Fruit fly (Drosophila melanogaster) whole organism, embryonic: ENCODE results near the gene CG5435.

Experiments used
- Abd-B ChIP-seq: fragments of 200-800 bp; sonication (Bioruptor generic); optimal IDR thresholded peaks from 2 replicates; lab custom pipeline; 2018; ENCODE audit warnings: missing biosample characterization, mild to moderate bottlenecking, missing genetic modification characterization, moderate library complexity
- CG10431 ChIP-seq: fragments of 200-800 bp; sonication (Bioruptor generic); optimal IDR thresholded peaks from 3 replicates; lab custom pipeline; 2018; ENCODE audit warnings: missing biosample characterization, mild to moderate bottlenecking, missing genetic modification characterization
- CG12391 ChIP-seq: fragments of 200-800 bp; sonication (Bioruptor generic); optimal IDR thresholded peaks from 3 replicates; lab custom pipeline; 2018; ENCODE audit warnings: missing biosample characterization, mild to moderate bottlenecking, missing genetic modification characterization, moderate library complexity
- CG12659 ChIP-seq: fragments of 200-800 bp; sonication (Bioruptor generic); optimal IDR thresholded peaks from 3 replicates; lab custom pipeline; 2017; ENCODE audit warnings: mild to moderate bottlenecking, missing biosample characterization, missing genetic modification reagents, missing genetic modification characterization
- CG12769 ChIP-seq: fragments of 200-800 bp; sonication (Bioruptor generic); optimal IDR thresholded peaks from 2 replicates; lab custom pipeline; 2019; ENCODE audit warnings: missing biosample characterization, mild to moderate bottlenecking, missing genetic modification characterization, moderate library complexity
- CG13296 ChIP-seq: fragments of 200-800 bp; sonication (Bioruptor generic); optimal IDR thresholded peaks from 3 replicates; lab custom pipeline; 2018; ENCODE audit warnings: missing biosample characterization, mild to moderate bottlenecking, missing genetic modification characterization
- CG14441 ChIP-seq: fragments of 200-800 bp; sonication (Bioruptor generic); IDR thresholded peaks from 2 replicates; pipeline ENCODE4 v1.3.6; 2022; ENCODE audit warnings: missing biosample characterization, missing genetic modification characterization
- CG2116 ChIP-seq: fragments of 200-800 bp; sonication (Bioruptor generic); optimal IDR thresholded peaks from 3 replicates; lab custom pipeline; 2018; ENCODE audit warnings: missing biosample characterization, mild to moderate bottlenecking, missing genetic modification characterization
- CG3407 ChIP-seq: fragments of 200-800 bp; sonication (Bioruptor generic); optimal IDR thresholded peaks from 2 replicates; lab custom pipeline; 2018; ENCODE audit warnings: missing biosample characterization, mild to moderate bottlenecking, missing genetic modification characterization
- CG34376 ChIP-seq: fragments of 200-800 bp; sonication (Bioruptor generic); optimal IDR thresholded peaks from 2 replicates; lab custom pipeline; 2018; ENCODE audit warnings: missing biosample characterization, mild to moderate bottlenecking, missing genetic modification characterization
- CG4360 ChIP-seq: fragments of 200-800 bp; sonication (Bioruptor generic); IDR thresholded peaks from 2 replicates; pipeline ENCODE4 v1.3.6; 2022; ENCODE audit warnings: missing biosample characterization, missing genetic modification characterization
- CG4730 ChIP-seq: fragments of 200-800 bp; sonication (Bioruptor generic); IDR thresholded peaks from 2 replicates; pipeline ENCODE4 v1.3.6; 2022; ENCODE audit warnings: missing biosample characterization, missing genetic modification characterization
- CG7839 ChIP-seq: fragments of 200-800 bp; sonication (Bioruptor generic); optimal IDR thresholded peaks from 3 replicates; lab custom pipeline; 2018; ENCODE audit warnings: missing biosample characterization, mild to moderate bottlenecking, missing genetic modification characterization, moderate library complexity
- CG8089 ChIP-seq: fragments of 200-800 bp; sonication (Bioruptor generic); optimal IDR thresholded peaks from 3 replicates; lab custom pipeline; 2016; ENCODE audit warnings: missing biosample characterization, missing genetic modification characterization
- CHES-1-like ChIP-seq: fragments of 200-800 bp; sonication (Bioruptor generic); optimal IDR thresholded peaks from 2 replicates; lab custom pipeline; 2016; ENCODE audit warnings: missing biosample characterization, missing genetic modification characterization
- D19A ChIP-seq: fragments of 200-800 bp; optimal IDR thresholded peaks from 3 replicates; lab custom pipeline; 2019; ENCODE audit warnings: missing biosample characterization, mild to moderate bottlenecking, missing genetic modification characterization, moderate library complexity
- Deaf1 ChIP-seq: fragments of 200-800 bp; optimal IDR thresholded peaks from 3 replicates; lab custom pipeline; 2019; ENCODE audit warnings: missing biosample characterization, mild to moderate bottlenecking, missing genetic modification characterization, moderate library complexity
- Dfd ChIP-seq, 2 experiments: fragments of >200 bp; optimal IDR thresholded peaks; 2 replicates each; lab custom pipeline; 2017; ENCODE audit warnings: missing biosample characterization in 2 of 2, missing genetic modification characterization in 2 of 2
- Dip2 ChIP-seq: fragments of 200-800 bp; sonication (Bioruptor generic); IDR thresholded peaks from 2 replicates; pipeline ENCODE4 v1.3.6; 2022; ENCODE audit warnings: missing biosample characterization, missing genetic modification characterization
- Dll ChIP-seq: fragments of 200-800 bp; sonication (Bioruptor generic); IDR thresholded peaks from 4 replicates; pipeline ENCODE4 v1.3.6; 2022; ENCODE audit warnings: missing biosample characterization, missing genetic modification characterization; ENCODE audit not compliant: partially characterized antibody
- Dref ChIP-seq: fragments of 200-800 bp; sonication (Bioruptor generic); IDR thresholded peaks from 2 replicates; pipeline ENCODE4 v1.3.6; 2022; ENCODE audit warnings: missing biosample characterization, missing genetic modification characterization
- Fer1 ChIP-seq: fragments of 200-800 bp; sonication (Bioruptor generic); optimal IDR thresholded peaks from 2 replicates; lab custom pipeline; 2017; ENCODE audit warnings: missing biosample characterization, mild to moderate bottlenecking, missing genetic modification characterization
- HLH4C ChIP-seq: fragments of 200-800 bp; sonication (Bioruptor generic); IDR thresholded peaks from 3 replicates; pipeline ENCODE4 v1.3.6; 2022; ENCODE audit warnings: missing biosample characterization, missing genetic modification characterization; ENCODE audit not compliant: partially characterized antibody
- HmgZ ChIP-seq: fragments of 200-800 bp; sonication (Bioruptor generic); optimal IDR thresholded peaks from 2 replicates; lab custom pipeline; 2018; ENCODE audit warnings: missing biosample characterization, mild to moderate bottlenecking, missing genetic modification characterization
- Hmr ChIP-seq: fragments of 200-800 bp; sonication (Bioruptor generic); optimal IDR thresholded peaks from 3 replicates; lab custom pipeline; 2017; ENCODE audit warnings: mild to moderate bottlenecking, missing biosample characterization, missing genetic modification reagents, missing genetic modification characterization
- Lpt ChIP-seq: fragments of >200 bp; optimal IDR thresholded peaks from 2 replicates; lab custom pipeline; 2018; ENCODE audit warnings: missing biosample characterization, missing genetic modification characterization
- NC2α ChIP-seq: fragments of 200-800 bp; sonication (Bioruptor generic); optimal IDR thresholded peaks from 2 replicates; lab custom pipeline; 2016; ENCODE audit warnings: missing biosample characterization, missing genetic modification characterization
- Nf-YC ChIP-seq: fragments of 200-800 bp; optimal IDR thresholded peaks from 3 replicates; lab custom pipeline; 2019; ENCODE audit warnings: missing biosample characterization, mild to moderate bottlenecking, missing genetic modification characterization, moderate library complexity
- Pdp1 ChIP-seq, 2 experiments: fragments of 200-800 bp; sonication (Bioruptor generic); optimal IDR thresholded peaks; 3 replicates each; lab custom pipeline; 2016; ENCODE audit warnings: missing biosample characterization in 2 of 2, missing genetic modification characterization in 2 of 2, mild to moderate bottlenecking in 1 of 2, moderate library complexity in 1 of 2
- Scr ChIP-seq: fragments of 200-800 bp; sonication (Bioruptor generic); IDR thresholded peaks from 2 replicates; pipeline ENCODE4 v1.3.6; 2022; ENCODE audit warnings: missing biosample characterization, missing genetic modification characterization; ENCODE audit not compliant: partially characterized antibody
- Six4 ChIP-seq: fragments of 200-800 bp; sonication (Bioruptor generic); optimal IDR thresholded peaks from 2 replicates; lab custom pipeline; 2016; ENCODE audit warnings: missing biosample characterization, missing genetic modification characterization
- TFAM ChIP-seq: fragments of 200-800 bp; sonication (Bioruptor generic); optimal IDR thresholded peaks from 2 replicates; lab custom pipeline; 2017; ENCODE audit warnings: missing biosample characterization, missing genetic modification characterization, inconsistent platforms
- Xbp1 ChIP-seq: fragments of 200-800 bp; sonication (Bioruptor generic); optimal IDR thresholded peaks from 3 replicates; lab custom pipeline; 2016; ENCODE audit warnings: missing biosample characterization, mild to moderate bottlenecking, missing genetic modification characterization
- ara ChIP-seq: fragments of 200-800 bp; sonication (Bioruptor generic); IDR thresholded peaks from 2 replicates; pipeline ENCODE4 v1.3.6; 2022; ENCODE audit warnings: missing biosample characterization, missing genetic modification characterization
- cato ChIP-seq: fragments of 200-800 bp; sonication (Bioruptor generic); optimal IDR thresholded peaks from 2 replicates; lab custom pipeline; 2016; ENCODE audit warnings: missing biosample characterization, missing genetic modification characterization, borderline replicate concordance
- crc ChIP-seq: fragments of 200-800 bp; sonication (Bioruptor generic); optimal IDR thresholded peaks from 2 replicates; lab custom pipeline; 2016; ENCODE audit warnings: missing biosample characterization, missing genetic modification characterization
- exex ChIP-seq: fragments of 200-800 bp; sonication (Bioruptor generic); optimal IDR thresholded peaks from 4 replicates; lab custom pipeline; 2018; ENCODE audit warnings: missing biosample characterization, mild to moderate bottlenecking, missing genetic modification characterization, moderate library complexity
- grau ChIP-seq: fragments of 200-800 bp; optimal IDR thresholded peaks from 3 replicates; lab custom pipeline; 2019; ENCODE audit warnings: missing biosample characterization, mild to moderate bottlenecking, missing genetic modification characterization, moderate library complexity
- grn ChIP-seq: fragments of 200-800 bp; sonication (Bioruptor generic); optimal IDR thresholded peaks from 3 replicates; lab custom pipeline; 2017; ENCODE audit warnings: missing biosample characterization, missing genetic modification characterization
- kay ChIP-seq: fragments of 200-800 bp; sonication (Bioruptor generic); optimal IDR thresholded peaks from 2 replicates; lab custom pipeline; 2016; ENCODE audit warnings: missing biosample characterization, missing genetic modification characterization
- lola ChIP-seq, 3 experiments: fragments of >200 bp in 2 of 3; fragments of 200-800 bp in 1 of 3; sonication (Bioruptor generic) in 1 of 3; optimal IDR thresholded peaks; 2 replicates each; lab custom pipeline; 2017 to 2019; ENCODE audit warnings: missing biosample characterization in 3 of 3, missing genetic modification characterization in 3 of 3, mild to moderate bottlenecking in 1 of 3, moderate library complexity in 1 of 3
- mld ChIP-seq: fragments of 200-800 bp; sonication (Bioruptor generic); IDR thresholded peaks from 3 replicates; pipeline ENCODE4 v1.3.6; 2022; ENCODE audit warnings: missing biosample characterization, missing genetic modification characterization; ENCODE audit not compliant: partially characterized antibody
- nmo ChIP-seq: fragments of 200-800 bp; sonication (Bioruptor generic); optimal IDR thresholded peaks from 2 replicates; lab custom pipeline; 2018; ENCODE audit warnings: missing biosample characterization, mild to moderate bottlenecking, missing genetic modification characterization, moderate library complexity
- pnt ChIP-seq: fragments of 200-800 bp; sonication (Bioruptor generic); optimal IDR thresholded peaks from 3 replicates; lab custom pipeline; 2016; ENCODE audit warnings: missing biosample characterization, missing genetic modification characterization
- ssp ChIP-seq: fragments of 200-800 bp; sonication (Bioruptor generic); IDR thresholded peaks from 2 replicates; pipeline ENCODE4 v1.3.6; 2022; ENCODE audit warnings: missing biosample characterization, missing genetic modification characterization
- tio ChIP-seq: fragments of 200-800 bp; sonication (Bioruptor generic); optimal IDR thresholded peaks from 2 replicates; lab custom pipeline; 2017; ENCODE audit warnings: missing biosample characterization, missing genetic modification characterization, inconsistent platforms
- tx ChIP-seq: fragments of 200-800 bp; sonication (Bioruptor generic); optimal IDR thresholded peaks from 2 replicates; lab custom pipeline; 2016; ENCODE audit warnings: missing biosample characterization, missing genetic modification characterization
- vnd ChIP-seq: fragments of 200-800 bp; sonication (Bioruptor generic); IDR thresholded peaks from 3 replicates; pipeline ENCODE4 v1.3.6; 2022; ENCODE audit warnings: missing biosample characterization, missing genetic modification characterization; ENCODE audit not compliant: partially characterized antibody
- z ChIP-seq: fragments of 200-800 bp; sonication (Bioruptor generic); IDR thresholded peaks from 3 replicates; pipeline ENCODE4 v1.3.6; 2022; ENCODE audit warnings: missing biosample characterization, missing genetic modification characterization

Gene CG5435

dm6 chr2L:12427487-12428101, 3.1 kb downstream of the CG5435 start, which contains the start of the genes CG5446 and Trm1 (continued):
- no peak for TF ChIP-seq pnt (GFP tag; lab: Kevin White, UChicago)
- TF ChIP-seq mld (GFP tag; lab: Robert Waterston, UW), result no peak
- TF ChIP-seq Nf-YC (tag; lab: Kevin White, UChicago), result peak; percentile 75
- TF ChIP-seq Scr (GFP tag; lab: Robert Waterston, UW), result peak; percentile 24; the same call in 1 of the 2 replicates
- peak; percentile 82 for TF ChIP-seq grau (tag; lab: Kevin White, UChicago)
- TF ChIP-seq CG3407 (GFP tag; lab: Kevin White, UChicago), result peak; percentile 40
- no peak for TF ChIP-seq HmgZ (tag; lab: Kevin White, UChicago)
- TF ChIP-seq NC2α (GFP tag; lab: Kevin White, UChicago), result no peak
- TF ChIP-seq Six4, result peak; percentile 70
- peak; percentile 44 for TF ChIP-seq Abd-B (GFP tag; lab: Kevin White, UChicago)
- peak; percentile 61 for TF ChIP-seq Dref (GFP tag; lab: Robert Waterston, UW)
- TF ChIP-seq CG12659, result peak; percentile 86
- TF ChIP-seq CG34376 (GFP tag; lab: Kevin White, UChicago), result peak; percentile 32
- TF ChIP-seq z (GFP tag; lab: Robert Waterston, UW), result no peak
- no peak for TF ChIP-seq Lpt (GFP tag; lab: Kevin White, UChicago)
- no peak for TF ChIP-seq crc
- TF ChIP-seq CG2116, result peak; percentile 56
- TF ChIP-seq TFAM, result no peak
- TF ChIP-seq CHES-1-like (GFP tag; lab: Kevin White, UChicago), result no peak
- no peak for TF ChIP-seq CG12769 (tag; lab: Kevin White, UChicago)
- TF ChIP-seq Dip2 (GFP tag; lab: Robert Waterston, UW), result no peak
- TF ChIP-seq HLH4C, result no peak
- no peak for TF ChIP-seq grn (GFP tag; lab: Kevin White, UChicago)
- no peak for TF ChIP-seq CG8089
- peak; percentile 83 for TF ChIP-seq nmo (GFP tag; lab: Kevin White, UChicago)
- TF ChIP-seq ara, result no peak
- no peak for TF ChIP-seq CG14441 (GFP tag; lab: Robert Waterston, UW)
- TF ChIP-seq CG4360 (GFP tag; lab: Robert Waterston, UW), result no peak
- peak; percentile 59 for TF ChIP-seq exex (tag; lab: Kevin White, UChicago)
- TF ChIP-seq Fer1, result peak; percentile 68
- peak; percentile 56 for TF ChIP-seq Xbp1 (GFP tag; lab: Kevin White, UChicago)
- TF ChIP-seq kay (GFP tag; lab: Kevin White, UChicago), result peak; percentile 36
- no peak for TF ChIP-seq vnd
- TF ChIP-seq CG12391 (tag; lab: Kevin White, UChicago), result peak; percentile 94
- peak in 1 of 2 experiments; percentile 3 for TF ChIP-seq Pdp1 (GFP tag; optimal IDR thresholded peaks at IDR 0.05; lab: Kevin White, UChicago)
- no peak for TF ChIP-seq tx (GFP tag; lab: Kevin White, UChicago)
- TF ChIP-seq Hmr (GFP tag; lab: Kevin White, UChicago), result peak; percentile 73
- peak; percentile 55 for TF ChIP-seq ssp
- peak; percentile 45; the same call in 1 of the 4 replicates for TF ChIP-seq Dll
- peak; percentile 74 for TF ChIP-seq CG13296 (GFP tag; lab: Kevin White, UChicago)
- TF ChIP-seq Deaf1 (tag; lab: Kevin White, UChicago), result peak; percentile 68
- peak; percentile 14 for TF ChIP-seq tio (GFP tag; lab: Kevin White, UChicago)
- TF ChIP-seq CG7839 (tag; lab: Kevin White, UChicago), result peak; percentile 83
- TF ChIP-seq Dfd (GFP tag; optimal IDR thresholded peaks at IDR 0.05; lab: Kevin White, UChicago), result no peak
- peak; percentile 41; the same call in 1 of the 2 replicates for TF ChIP-seq CG4730 (GFP tag; lab: Robert Waterston, UW)
- peak; percentile 15 for TF ChIP-seq cato (GFP tag; lab: Kevin White, UChicago)
- TF ChIP-seq CG10431, result peak; percentile 40
- TF ChIP-seq D19A (tag; lab: Kevin White, UChicago), result peak; percentile 78
- TF ChIP-seq lola (GFP tag; optimal IDR thresholded peaks at IDR 0.05; lab: Kevin White, UChicago), result peak in 1 of 3 experiments; percentile 83
